Worm (Caenorhabditis elegans): ENCODE measurements around the gene C03F11.2.

DNA sequence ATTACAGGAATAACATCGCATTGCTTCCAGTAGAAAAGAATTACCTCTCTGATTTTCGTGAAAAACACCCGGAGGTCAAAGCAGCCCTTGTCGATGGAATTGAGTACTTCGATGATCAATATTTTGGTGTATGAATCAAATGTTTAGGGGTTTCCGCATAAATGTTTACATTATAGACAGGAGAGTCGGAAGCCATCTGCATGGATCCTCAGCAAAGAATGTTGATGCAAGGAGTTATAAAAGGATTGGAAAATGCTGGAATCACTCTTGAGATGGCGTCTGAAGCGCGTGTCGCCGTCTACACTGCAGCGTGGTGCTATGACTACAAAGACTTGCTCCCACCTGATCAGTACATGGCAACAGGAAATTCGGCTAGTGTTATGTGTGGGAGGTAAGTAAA is 17.1 kb upstream of the C03F11.2 start, which contains the start of gene C41A3.2:
- TF ChIP-seq nhr-11 (tag; optimal IDR thresholded peaks at IDR 0.05) (no peak), nhr-237 (tag; optimal IDR thresholded peaks at IDR 0.05) (no peak), elt-3 (tag; optimal IDR thresholded peaks at IDR 0.05) (no peak), ztf-11 (tag; optimal IDR thresholded peaks at IDR 0.05) (no peak), sem-4 (tag; optimal IDR thresholded peaks at IDR 0.05) (no peak), lin-39 (tag; optimal IDR thresholded peaks at IDR 0.05) (no peak), unc-62 (GFP tag; optimal IDR thresholded peaks at IDR 0.05) (no peak), nhr-10 (tag; optimal IDR thresholded peaks at IDR 0.05) (no peak), lin-13 (GFP tag; optimal IDR thresholded peaks at IDR 0.05) (no peak), Y55F3AM.14 (GFP tag; optimal IDR thresholded peaks at IDR 0.05) (no peak), ama-1 (optimal IDR thresholded peaks at IDR 0.05) (no peak), dmd-4 (tag; optimal IDR thresholded peaks at IDR 0.05) (no peak), lsy-2 (tag; optimal IDR thresholded peaks at IDR 0.05) (no peak)

All from whole organism, L2 larva.